Worm (Caenorhabditis elegans): ENCODE results near the gene C50H11.13.

ce11 chrV:3038058-3038457, 33.4 kb downstream of the C50H11.13 start:
- no peak for TF ChIP-seq pha-4 (tag; optimal IDR thresholded peaks at IDR 0.05)
- no peak for TF ChIP-seq ztf-11 (tag; optimal IDR thresholded peaks at IDR 0.05)
- TF ChIP-seq nhr-28 (tag; optimal IDR thresholded peaks at IDR 0.05), result no peak
- TF ChIP-seq ztf-4 (tag; optimal IDR thresholded peaks at IDR 0.05), result no peak
- TF ChIP-seq lin-15B (tag; optimal IDR thresholded peaks at IDR 0.05), result no peak
- TF ChIP-seq nhr-67 (tag; optimal IDR thresholded peaks at IDR 0.05), result no peak
- no peak for TF ChIP-seq daf-12 (tag; optimal IDR thresholded peaks at IDR 0.05)

Data from whole organism, L3 larva.